Fruit fly (Drosophila melanogaster): ENCODE results near the gene spict.

spict gene

dm6 chr2L:12720430-12721396 is 16.2 kb downstream of the spict start (continued):
- TF ChIP-seq zfh2 (GFP tag; optimal IDR thresholded peaks at IDR 0.05): peak; percentile 21
- TF ChIP-seq CG17802 (tag; optimal IDR thresholded peaks at IDR 0.05): no peak
- TF ChIP-seq CG6175 (GFP tag; IDR thresholded peaks at IDR 0.05): no peak
- TF ChIP-seq bsh (GFP tag; optimal IDR thresholded peaks at IDR 0.05): peak in 1 of 2 experiments; percentile 17
- TF ChIP-seq CG32772 (GFP tag; IDR thresholded peaks at IDR 0.05): 0 out of 2 replicates have a peak, but pooled peaks have one; percentile 59
- TF ChIP-seq dmrt99B (tag; optimal IDR thresholded peaks at IDR 0.05): peak; percentile 57
- TF ChIP-seq hth (optimal IDR thresholded peaks at IDR 0.05): no peak
- peak; percentile 17; the same call in 1 of the 2 replicates for TF ChIP-seq rib (GFP tag; IDR thresholded peaks at IDR 0.05)
- TF ChIP-seq CG15601 (tag; optimal IDR thresholded peaks at IDR 0.05): peak; percentile 19
- peak; percentile 61 for TF ChIP-seq Fer3 (tag; optimal IDR thresholded peaks at IDR 0.05)
- no peak for TF ChIP-seq CG18764 (GFP tag; optimal IDR thresholded peaks at IDR 0.05)
- TF ChIP-seq ham (GFP tag; IDR thresholded peaks at IDR 0.05): no peak
- no peak for TF ChIP-seq CG10462 (GFP tag; optimal IDR thresholded peaks at IDR 0.05)
- TF ChIP-seq Adf1 (GFP tag; IDR thresholded peaks at IDR 0.05): peak; percentile 54; the same call in 1 of the 2 replicates
- TF ChIP-seq yki (optimal IDR thresholded peaks at IDR 0.05): no peak
- no peak for TF ChIP-seq CG3163 (GFP tag; optimal IDR thresholded peaks at IDR 0.05)
- peak; percentile 17 for TF ChIP-seq NfI (GFP tag; optimal IDR thresholded peaks at IDR 0.05)
- no peak for TF ChIP-seq fd102C (GFP tag; optimal IDR thresholded peaks at IDR 0.05)
- peak; percentile 14 for TF ChIP-seq odd (GFP tag; optimal IDR thresholded peaks at IDR 0.05)
- TF ChIP-seq Fer2 (tag; optimal IDR thresholded peaks at IDR 0.05): no peak
- TF ChIP-seq br (optimal IDR thresholded peaks at IDR 0.05): no peak
- no peak for TF ChIP-seq CG6854 (GFP tag; optimal IDR thresholded peaks at IDR 0.05)
- peak; percentile 34 for TF ChIP-seq nau (GFP tag; optimal IDR thresholded peaks at IDR 0.05)
- TF ChIP-seq Rfx (GFP tag; IDR thresholded peaks at IDR 0.05): peak; percentile 60
- TF ChIP-seq CG11085 (GFP tag; IDR thresholded peaks at IDR 0.05): no peak
- TF ChIP-seq CG7786 (GFP tag; optimal IDR thresholded peaks at IDR 0.05): peak; percentile 16
- TF ChIP-seq nerfin-1 (tag; optimal IDR thresholded peaks at IDR 0.05): peak; percentile 38
- peak; percentile 42 for TF ChIP-seq CG13424 (tag; optimal IDR thresholded peaks at IDR 0.05)
- TF ChIP-seq CG14014 (GFP tag; IDR thresholded peaks at IDR 0.05): peak; percentile 59
- no peak for TF ChIP-seq Sin3A (optimal IDR thresholded peaks at IDR 0.05)
- TF ChIP-seq stwl (tag; optimal IDR thresholded peaks at IDR 0.05): no peak
- peak; percentile 52 for TF ChIP-seq sens (GFP tag)
- TF ChIP-seq CG9876 (GFP tag; optimal IDR thresholded peaks at IDR 0.05): no peak
- no peak; the same call in 1 of the 2 replicates for TF ChIP-seq Awh (GFP tag; IDR thresholded peaks at IDR 0.05)
- TF ChIP-seq Sry-β (GFP tag; optimal IDR thresholded peaks at IDR 0.05): no peak
- TF ChIP-seq CG17328 (GFP tag; IDR thresholded peaks at IDR 0.05): no peak
- TF ChIP-seq Ptx1 (GFP tag; IDR thresholded peaks at IDR 0.05): 0 out of 2 replicates have a peak, but pooled peaks have one; percentile 43
- TF ChIP-seq bbx (GFP tag; IDR thresholded peaks at IDR 0.05; ENCODE audit: partially characterized antibody): peak; percentile 11; the same call in 1 of the 2 replicates
- TF ChIP-seq Bgb (GFP tag; IDR thresholded peaks at IDR 0.05; ENCODE audit: partially characterized antibody): peak; percentile 29; the same call in 1 of the 2 replicates
- no peak for TF ChIP-seq CG13123 (GFP tag; optimal IDR thresholded peaks at IDR 0.05)
- no peak for TF ChIP-seq CG4617 (GFP tag; optimal IDR thresholded peaks at IDR 0.05; ENCODE audit: borderline replicate concordance)
- 0 out of 2 replicates have a peak, but pooled peaks have one; percentile 9 for TF ChIP-seq gsb (GFP tag; IDR thresholded peaks at IDR 0.05)
- no peak for TF ChIP-seq dan (GFP tag; IDR thresholded peaks at IDR 0.05)
- no peak for TF ChIP-seq CG17186 (GFP tag; optimal IDR thresholded peaks at IDR 0.05)
- TF ChIP-seq BEAF-32 (GFP tag; optimal IDR thresholded peaks at IDR 0.05): no peak
- peak; percentile 41 for TF ChIP-seq mam (GFP tag; optimal IDR thresholded peaks at IDR 0.05)
- TF ChIP-seq Poxn (GFP tag; IDR thresholded peaks at IDR 0.05): no peak
- no peak for TF ChIP-seq CG34224 (GFP tag; IDR thresholded peaks at IDR 0.05; ENCODE audit: partially characterized antibody)
- TF ChIP-seq CG18011 (GFP tag; optimal IDR thresholded peaks at IDR 0.05): no peak
